Fruit fly (Drosophila melanogaster) whole organism, embryonic: Measurements from ENCODE around the gene FBXO11.

Source experiments
- Adf1 ChIP-seq: fragments of 200-800 bp; sonication (Bioruptor generic); IDR thresholded peaks from 2 replicates; pipeline ENCODE4 v1.3.6; 2022; ENCODE audit warnings: missing biosample characterization, missing genetic modification characterization
- Asciz ChIP-seq: fragments of 200-800 bp; sonication (Bioruptor generic); optimal IDR thresholded peaks from 2 replicates; lab custom pipeline; 2017; ENCODE audit warnings: missing biosample characterization, mild to moderate bottlenecking, missing genetic modification characterization, missing genetic modification reagents
- Bgb ChIP-seq: fragments of 200-800 bp; sonication (Bioruptor generic); IDR thresholded peaks from 2 replicates; pipeline ENCODE4 v1.3.6; 2022; ENCODE audit warnings: missing biosample characterization, missing genetic modification characterization; ENCODE audit not compliant: partially characterized antibody
- C15 ChIP-seq: fragments of 200-800 bp; sonication (Bioruptor generic); IDR thresholded peaks from 3 replicates; pipeline ENCODE4 v1.3.6; 2022; ENCODE audit warnings: missing biosample characterization, missing genetic modification characterization
- CG1233 ChIP-seq: fragments of 200-800 bp; sonication (Bioruptor generic); optimal IDR thresholded peaks from 4 replicates; lab custom pipeline; 2018; ENCODE audit warnings: missing biosample characterization, mild to moderate bottlenecking, missing genetic modification characterization
- CG12769 ChIP-seq: fragments of 200-800 bp; sonication (Bioruptor generic); optimal IDR thresholded peaks from 2 replicates; lab custom pipeline; 2019; ENCODE audit warnings: missing biosample characterization, mild to moderate bottlenecking, missing genetic modification characterization, moderate library complexity
- CG14860 ChIP-seq: fragments of 200-800 bp; sonication (Bioruptor generic); IDR thresholded peaks from 3 replicates; pipeline ENCODE4 v1.3.6; 2022; ENCODE audit warnings: missing biosample characterization, missing genetic modification characterization; ENCODE audit not compliant: partially characterized antibody
- CG1603 ChIP-seq: fragments of 200-800 bp; sonication (Bioruptor generic); optimal IDR thresholded peaks from 2 replicates; lab custom pipeline; 2019; ENCODE audit warnings: missing biosample characterization, mild to moderate bottlenecking, missing genetic modification characterization, moderate library complexity
- CG1832 ChIP-seq: fragments of 200-800 bp; sonication (Bioruptor generic); optimal IDR thresholded peaks from 2 replicates; lab custom pipeline; 2017; ENCODE audit warnings: missing biosample characterization, mild to moderate bottlenecking, missing genetic modification characterization, inconsistent platforms
- CG2678 ChIP-seq: fragments of 200-800 bp; sonication (Bioruptor generic); optimal IDR thresholded peaks from 3 replicates; lab custom pipeline; 2019; ENCODE audit warnings: missing biosample characterization, mild to moderate bottlenecking, missing genetic modification characterization, moderate library complexity
- CG32532 ChIP-seq: fragments of 200-800 bp; sonication (Bioruptor generic); IDR thresholded peaks from 2 replicates; pipeline ENCODE4 v1.3.6; 2022; ENCODE audit warnings: missing biosample characterization, missing genetic modification characterization
- CG4730 ChIP-seq: fragments of 200-800 bp; sonication (Bioruptor generic); IDR thresholded peaks from 2 replicates; pipeline ENCODE4 v1.3.6; 2022; ENCODE audit warnings: missing biosample characterization, missing genetic modification characterization
- CG4820 ChIP-seq: fragments of 200-800 bp; sonication (Bioruptor generic); optimal IDR thresholded peaks from 3 replicates; lab custom pipeline; 2016; ENCODE audit warnings: missing biosample characterization, missing genetic modification characterization
- CG5953 ChIP-seq: fragments of 200-800 bp; sonication (Bioruptor generic); IDR thresholded peaks from 2 replicates; pipeline ENCODE4 v1.3.6; 2022; ENCODE audit warnings: missing biosample characterization, missing genetic modification characterization
- CG6765 ChIP-seq: fragments of 200-800 bp; sonication (Bioruptor generic); optimal IDR thresholded peaks from 3 replicates; lab custom pipeline; 2017; ENCODE audit warnings: missing biosample characterization, mild to moderate bottlenecking, missing genetic modification characterization
- CG6854 ChIP-seq: fragments of 200-800 bp; sonication (Bioruptor generic); optimal IDR thresholded peaks from 3 replicates; lab custom pipeline; 2017; ENCODE audit warnings: missing biosample characterization, mild to moderate bottlenecking, missing genetic modification characterization
- CG8765 ChIP-seq: fragments of 200-800 bp; sonication (Bioruptor generic); IDR thresholded peaks from 2 replicates; pipeline ENCODE4 v1.3.6; 2022; ENCODE audit warnings: missing biosample characterization, missing genetic modification characterization
- CG9727 ChIP-seq: fragments of 200-800 bp; sonication (Bioruptor generic); optimal IDR thresholded peaks from 3 replicates; lab custom pipeline; 2017; ENCODE audit warnings: missing biosample characterization, mild to moderate bottlenecking, missing genetic modification characterization
- CG9932 ChIP-seq: fragments of 200-800 bp; sonication (Bioruptor generic); IDR thresholded peaks from 2 replicates; pipeline ENCODE4 v1.3.6; 2022; ENCODE audit warnings: missing biosample characterization, missing genetic modification characterization
- Deaf1 ChIP-seq: fragments of 200-800 bp; optimal IDR thresholded peaks from 3 replicates; lab custom pipeline; 2019; ENCODE audit warnings: missing biosample characterization, mild to moderate bottlenecking, missing genetic modification characterization, moderate library complexity
- Doc2 ChIP-seq: fragments of 200-800 bp; sonication (Bioruptor generic); IDR thresholded peaks from 2 replicates; pipeline ENCODE4 v1.3.6; 2022; ENCODE audit warnings: missing biosample characterization, missing genetic modification characterization
- ERR ChIP-seq: fragments of 200-800 bp; sonication (Bioruptor generic); optimal IDR thresholded peaks from 2 replicates; lab custom pipeline; 2016; ENCODE audit warnings: missing biosample characterization, missing genetic modification characterization
- Eip74EF ChIP-seq, 2 experiments: fragments of 200-800 bp in 1 of 2; fragments of >200 bp in 1 of 2; sonication (Bioruptor generic) in 1 of 2; optimal IDR thresholded peaks; 2 replicates each; lab custom pipeline; 2017 to 2019; ENCODE audit warnings: missing biosample characterization in 2 of 2, missing genetic modification characterization in 2 of 2, mild to moderate bottlenecking in 1 of 2, moderate library complexity in 1 of 2
- Gsc ChIP-seq: fragments of 200-800 bp; sonication (Bioruptor generic); IDR thresholded peaks from 2 replicates; pipeline ENCODE4 v1.3.6; 2022; ENCODE audit warnings: missing biosample characterization, missing genetic modification characterization
- HLH4C ChIP-seq: fragments of 200-800 bp; sonication (Bioruptor generic); IDR thresholded peaks from 3 replicates; pipeline ENCODE4 v1.3.6; 2022; ENCODE audit warnings: missing biosample characterization, missing genetic modification characterization; ENCODE audit not compliant: partially characterized antibody
- Hsf ChIP-seq: fragments of 200-800 bp; sonication (Bioruptor generic); optimal IDR thresholded peaks from 3 replicates; lab custom pipeline; 2016; ENCODE audit warnings: missing biosample characterization, missing genetic modification characterization
- bcd ChIP-seq: fragments of 200-800 bp; sonication (Bioruptor generic); optimal IDR thresholded peaks from 2 replicates; lab custom pipeline; 2017; ENCODE audit warnings: missing biosample characterization, mild to moderate bottlenecking, missing genetic modification characterization
- chn ChIP-seq: fragments of 200-800 bp; sonication (Bioruptor generic); optimal IDR thresholded peaks from 2 replicates; lab custom pipeline; 2016; ENCODE audit warnings: missing biosample characterization, missing genetic modification characterization
- crc ChIP-seq: fragments of 200-800 bp; sonication (Bioruptor generic); optimal IDR thresholded peaks from 2 replicates; lab custom pipeline; 2016; ENCODE audit warnings: missing biosample characterization, missing genetic modification characterization
- cwo ChIP-seq: fragments of 200-800 bp; sonication (Bioruptor generic); optimal IDR thresholded peaks from 3 replicates; lab custom pipeline; 2017; ENCODE audit warnings: missing biosample characterization, missing genetic modification characterization, mild to moderate bottlenecking, moderate library complexity, missing genetic modification reagents
- da ChIP-seq: fragments of 200-800 bp; sonication (Bioruptor generic); optimal IDR thresholded peaks from 2 replicates; lab custom pipeline; 2016; ENCODE audit warnings: missing biosample characterization, missing genetic modification characterization
- danr ChIP-seq: fragments of 200-800 bp; sonication (Bioruptor generic); IDR thresholded peaks from 2 replicates; pipeline ENCODE4 v1.3.6; 2022; ENCODE audit warnings: missing biosample characterization, missing genetic modification characterization
- eve ChIP-seq, 2 experiments: fragments of >200 bp; optimal IDR thresholded peaks; 2 replicates each; lab custom pipeline; 2017; ENCODE audit warnings: missing biosample characterization in 2 of 2, missing genetic modification characterization in 2 of 2
- exex ChIP-seq: fragments of 200-800 bp; sonication (Bioruptor generic); optimal IDR thresholded peaks from 4 replicates; lab custom pipeline; 2018; ENCODE audit warnings: missing biosample characterization, mild to moderate bottlenecking, missing genetic modification characterization, moderate library complexity
- gcm2 ChIP-seq: fragments of 200-800 bp; sonication (Bioruptor generic); optimal IDR thresholded peaks from 2 replicates; lab custom pipeline; 2016; ENCODE audit warnings: missing biosample characterization, missing genetic modification characterization
- grn ChIP-seq: fragments of 200-800 bp; sonication (Bioruptor generic); optimal IDR thresholded peaks from 3 replicates; lab custom pipeline; 2017; ENCODE audit warnings: missing biosample characterization, missing genetic modification characterization
- gro ChIP-seq: fragments of 200-800 bp; sonication (Bioruptor generic); optimal IDR thresholded peaks from 2 replicates; lab custom pipeline; 2016; ENCODE audit warnings: missing biosample characterization, missing genetic modification characterization
- h ChIP-seq: fragments of >200 bp; optimal IDR thresholded peaks from 2 replicates; lab custom pipeline; 2017
- ind ChIP-seq: fragments of 200-800 bp; sonication (Bioruptor generic); optimal IDR thresholded peaks from 3 replicates; lab custom pipeline; 2016; ENCODE audit warnings: missing biosample characterization, missing genetic modification characterization
- mld ChIP-seq: fragments of 200-800 bp; sonication (Bioruptor generic); IDR thresholded peaks from 3 replicates; pipeline ENCODE4 v1.3.6; 2022; ENCODE audit warnings: missing biosample characterization, missing genetic modification characterization; ENCODE audit not compliant: partially characterized antibody
- nmo ChIP-seq: fragments of 200-800 bp; sonication (Bioruptor generic); optimal IDR thresholded peaks from 2 replicates; lab custom pipeline; 2018; ENCODE audit warnings: missing biosample characterization, mild to moderate bottlenecking, missing genetic modification characterization, moderate library complexity
- onecut ChIP-seq: fragments of 200-800 bp; sonication (Bioruptor generic); IDR thresholded peaks from 2 replicates; pipeline ENCODE4 v1.3.6; 2022; ENCODE audit warnings: missing biosample characterization, missing genetic modification characterization
- otp ChIP-seq: fragments of 200-800 bp; sonication (Bioruptor generic); IDR thresholded peaks from 3 replicates; pipeline ENCODE4, ENCODE4 v1.3.6; 2022; ENCODE audit warnings: missing biosample characterization, missing genetic modification characterization
- pnt ChIP-seq: fragments of 200-800 bp; sonication (Bioruptor generic); optimal IDR thresholded peaks from 3 replicates; lab custom pipeline; 2016; ENCODE audit warnings: missing biosample characterization, missing genetic modification characterization
- ro ChIP-seq: fragments of 200-800 bp; sonication (Bioruptor generic); IDR thresholded peaks from 2 replicates; pipeline ENCODE4 v1.3.6; 2022; ENCODE audit warnings: missing biosample characterization, missing genetic modification characterization
- sc ChIP-seq, 3 experiments: fragments of >200 bp in 2 of 3; fragments of 200-800 bp in 1 of 3; sonication (Bioruptor generic) in 1 of 3; optimal IDR thresholded peaks; 2 replicates in 2 of 3; 3 replicates in 1 of 3; lab custom pipeline; 2017; ENCODE audit warnings: mild to moderate bottlenecking in 1 of 3, missing biosample characterization in 1 of 3, missing genetic modification characterization in 1 of 3, missing genetic modification reagents in 1 of 3
- sens ChIP-seq: fragments of 200-800 bp; sonication (Bioruptor generic); peaks from one replicate; lab custom pipeline; 2016; ENCODE audit warnings: missing biosample characterization, missing genetic modification characterization
- sisA ChIP-seq: fragments of 200-800 bp; sonication (Bioruptor generic); IDR thresholded peaks from 2 replicates; pipeline ENCODE4 v1.3.6; 2022; ENCODE audit warnings: missing biosample characterization, missing genetic modification characterization
- tap ChIP-seq: fragments of 200-800 bp; optimal IDR thresholded peaks from 3 replicates; lab custom pipeline; 2019; ENCODE audit warnings: missing biosample characterization, mild to moderate bottlenecking, missing genetic modification characterization, moderate library complexity
- tup ChIP-seq: fragments of 200-800 bp; sonication (Bioruptor generic); optimal IDR thresholded peaks from 2 replicates; lab custom pipeline; 2016; ENCODE audit warnings: missing biosample characterization, mild to moderate bottlenecking, missing genetic modification characterization, moderate library complexity
- twi ChIP-seq: fragments of 200-800 bp; optimal IDR thresholded peaks from 2 replicates; lab custom pipeline; 2019; ENCODE audit warnings: missing biosample characterization, mild to moderate bottlenecking, missing genetic modification characterization, moderate library complexity
- z ChIP-seq: fragments of 200-800 bp; sonication (Bioruptor generic); IDR thresholded peaks from 3 replicates; pipeline ENCODE4 v1.3.6; 2022; ENCODE audit warnings: missing biosample characterization, missing genetic modification characterization

FBXO11 gene

DNA sequence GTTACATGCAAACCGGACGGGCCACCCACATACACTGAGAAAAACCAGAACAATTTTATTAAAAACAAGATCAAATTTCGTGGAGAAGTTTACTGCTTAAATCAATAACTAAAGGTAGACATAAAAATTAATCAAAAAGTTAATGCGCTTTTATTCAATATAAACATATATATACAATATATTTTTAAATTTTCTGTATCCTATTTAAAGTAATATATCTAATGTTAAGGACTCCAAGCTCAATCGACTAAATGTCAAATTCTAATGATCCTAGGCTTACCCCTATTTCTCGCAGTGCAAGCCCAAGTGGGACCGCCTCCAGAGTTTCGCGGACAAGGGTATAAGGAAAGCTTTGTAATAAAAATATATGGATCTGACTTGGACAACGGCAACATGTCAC lies 48.6 kb upstream of the FBXO11 start (continued):
- TF ChIP-seq sc (optimal IDR thresholded peaks at IDR 0.05; lab: Kevin White, UChicago), result no peak
- TF ChIP-seq sc (GFP tag; optimal IDR thresholded peaks at IDR 0.05; lab: Kevin White, UChicago), result no peak
- no peak for TF ChIP-seq ind
- peak; percentile 4 for TF ChIP-seq Deaf1 (tag; lab: Kevin White, UChicago)
- no peak for TF ChIP-seq twi
- TF ChIP-seq eve (GFP tag; optimal IDR thresholded peaks at IDR 0.05; lab: Kevin White, UChicago), result no peak
- TF ChIP-seq Bgb (GFP tag; lab: Robert Waterston, UW), result no peak
- no peak for TF ChIP-seq sens (GFP tag; lab: Kevin White, UChicago)
- TF ChIP-seq CG8765 (GFP tag; lab: Robert Waterston, UW), result no peak
- no peak for TF ChIP-seq Gsc (GFP tag; lab: Robert Waterston, UW)
- no peak for TF ChIP-seq mld
- no peak for TF ChIP-seq gcm2 (GFP tag; lab: Kevin White, UChicago)
- TF ChIP-seq ro (GFP tag; lab: Robert Waterston, UW), result no peak
- no peak for TF ChIP-seq Doc2 (GFP tag; lab: Robert Waterston, UW)
- no peak for TF ChIP-seq CG6765 (GFP tag; lab: Kevin White, UChicago)
- no peak for TF ChIP-seq h (lab: Kevin White, UChicago)
- no peak for TF ChIP-seq gro (GFP tag; lab: Kevin White, UChicago)
- no peak for TF ChIP-seq C15
- TF ChIP-seq Asciz, result no peak
- TF ChIP-seq da (GFP tag; lab: Kevin White, UChicago), result no peak
- TF ChIP-seq z (GFP tag; lab: Robert Waterston, UW), result no peak
- no peak for TF ChIP-seq Eip74EF (GFP tag; optimal IDR thresholded peaks at IDR 0.05; lab: Kevin White, UChicago)
- TF ChIP-seq nmo (GFP tag; lab: Kevin White, UChicago), result peak; percentile 25
- no peak for TF ChIP-seq CG1603 (tag; lab: Kevin White, UChicago)
- no peak for TF ChIP-seq crc (GFP tag; lab: Kevin White, UChicago)
- TF ChIP-seq CG4820 (GFP tag; lab: Kevin White, UChicago), result no peak
- no peak for TF ChIP-seq CG4730 (GFP tag; lab: Robert Waterston, UW)
- no peak for TF ChIP-seq CG6854 (GFP tag; lab: Kevin White, UChicago)
- no peak for TF ChIP-seq chn
- TF ChIP-seq HLH4C (GFP tag; lab: Robert Waterston, UW), result no peak
- no peak for TF ChIP-seq Adf1
- no peak for TF ChIP-seq CG1832 (GFP tag; lab: Kevin White, UChicago)
- no peak for TF ChIP-seq tap (tag; lab: Kevin White, UChicago)
- TF ChIP-seq sisA (GFP tag; lab: Robert Waterston, UW), result no peak
- no peak for TF ChIP-seq danr (GFP tag; lab: Robert Waterston, UW)
- TF ChIP-seq CG2678, result peak; percentile 62
- no peak for TF ChIP-seq pnt (GFP tag; lab: Kevin White, UChicago)
- TF ChIP-seq Hsf (GFP tag; lab: Kevin White, UChicago), result no peak
- TF ChIP-seq CG9727, result peak; percentile 21
- no peak for TF ChIP-seq CG5953
- no peak for TF ChIP-seq onecut (GFP tag; lab: Robert Waterston, UW)
- TF ChIP-seq cwo (GFP tag; lab: Kevin White, UChicago), result peak; percentile 12
- TF ChIP-seq CG12769, result no peak
- TF ChIP-seq CG14860 (GFP tag; lab: Robert Waterston, UW), result no peak
- no peak for TF ChIP-seq CG9932 (GFP tag; lab: Robert Waterston, UW)
- no peak for TF ChIP-seq CG32532 (GFP tag; lab: Robert Waterston, UW)
- peak; percentile 8 for TF ChIP-seq bcd
- TF ChIP-seq exex (tag; lab: Kevin White, UChicago), result no peak
- no peak for TF ChIP-seq tup (GFP tag; lab: Kevin White, UChicago)
- TF ChIP-seq CG1233 (GFP tag; lab: Kevin White, UChicago), result no peak
- no peak for TF ChIP-seq grn
- no peak for TF ChIP-seq ERR (GFP tag; lab: Kevin White, UChicago)
- TF ChIP-seq otp (GFP tag; lab: Robert Waterston, UW), result no peak
